Fruit fly (Drosophila melanogaster) whole organism, wandering third instar larva: ENCODE results near the gene CG32036.
A peak's percentile ranks its signal among the peaks of the same experiment; 100 is the strongest.

Experiments used
- Abd-B ChIP-seq: fragments of >200 bp; optimal IDR thresholded peaks from 2 replicates; lab custom pipeline; 2017; ENCODE audit warnings: missing biosample characterization, missing genetic modification characterization
- CG9705 ChIP-seq: fragments of 200-800 bp; sonication (Bioruptor generic); optimal IDR thresholded peaks from 2 replicates; lab custom pipeline; 2018; ENCODE audit warnings: missing biosample characterization, mild to moderate bottlenecking, missing genetic modification characterization
- CrebA ChIP-seq: fragments of 200-800 bp; sonication (Bioruptor generic); optimal IDR thresholded peaks from 2 replicates; lab custom pipeline; 2016; ENCODE audit warnings: missing biosample characterization, mild to moderate bottlenecking, missing genetic modification characterization, borderline replicate concordance
- Dfd ChIP-seq: fragments of >200 bp; optimal IDR thresholded peaks from 2 replicates; lab custom pipeline; 2017; ENCODE audit warnings: missing biosample characterization, missing genetic modification characterization
- GATAd ChIP-seq: sonication (Bioruptor generic); optimal IDR thresholded peaks from 2 replicates; lab custom pipeline; 2016; ENCODE audit warnings: missing biosample characterization, missing genetic modification characterization
- HLH106 ChIP-seq: fragments of 200-800 bp; optimal IDR thresholded peaks from 3 replicates; lab custom pipeline; 2019; ENCODE audit warnings: missing biosample characterization, mild to moderate bottlenecking, missing genetic modification characterization, moderate library complexity
- Hnf4 ChIP-seq: fragments of 200-800 bp; sonication (Bioruptor generic); optimal IDR thresholded peaks from 2 replicates; lab custom pipeline; 2016; ENCODE audit warnings: missing biosample characterization, mild to moderate bottlenecking, missing genetic modification characterization
- Hr83 ChIP-seq: fragments of 200-300 bp; sonication (Bioruptor generic); optimal IDR thresholded peaks from 2 replicates; lab custom pipeline; 2016; ENCODE audit warnings: missing biosample characterization, mild to moderate bottlenecking, missing genetic modification characterization, moderate library complexity; ENCODE audit not compliant: poor library complexity, severe bottlenecking
- Jra ChIP-seq: sonication (Bioruptor generic); optimal IDR thresholded peaks from 2 replicates; lab custom pipeline; 2016; ENCODE audit warnings: missing biosample characterization, missing genetic modification characterization
- Mio ChIP-seq: sonication (Bioruptor generic); optimal IDR thresholded peaks from 2 replicates; lab custom pipeline; 2016; ENCODE audit warnings: missing biosample characterization, missing genetic modification characterization
- OdsH ChIP-seq: fragments of 200-800 bp; sonication (Bioruptor generic); optimal IDR thresholded peaks from 2 replicates; lab custom pipeline; 2016; ENCODE audit warnings: missing biosample characterization, mild to moderate bottlenecking, missing genetic modification characterization
- Rel ChIP-seq, 2 experiments: fragments of 200-800 bp; sonication (Bioruptor generic) in 1 of 2; optimal IDR thresholded peaks; 2 replicates in 1 of 2; 3 replicates in 1 of 2; lab custom pipeline; 2016 to 2019; ENCODE audit warnings: mild to moderate bottlenecking in 2 of 2, missing biosample characterization in 2 of 2, missing genetic modification characterization in 2 of 2, moderate library complexity in 1 of 2
- Sp1 ChIP-seq: fragments of 200-800 bp; sonication (Bioruptor generic); optimal IDR thresholded peaks from 3 replicates; lab custom pipeline; 2019; ENCODE audit warnings: missing biosample characterization, mild to moderate bottlenecking, missing genetic modification characterization, moderate library complexity
- brk ChIP-seq: fragments of 200-800 bp; sonication (Bioruptor generic); optimal IDR thresholded peaks from 2 replicates; lab custom pipeline; 2016; ENCODE audit warnings: missing biosample characterization, mild to moderate bottlenecking, missing genetic modification characterization
- dmrt93B ChIP-seq: fragments of 200-800 bp; sonication (Bioruptor generic); optimal IDR thresholded peaks from 2 replicates; lab custom pipeline; 2018; ENCODE audit warnings: missing biosample characterization, mild to moderate bottlenecking, missing genetic modification characterization
- dsf ChIP-seq: sonication (Bioruptor generic); optimal IDR thresholded peaks from 2 replicates; lab custom pipeline; 2016; ENCODE audit warnings: missing biosample characterization, missing genetic modification characterization, borderline replicate concordance
- ey ChIP-seq: fragments of 200-800 bp; sonication (Bioruptor generic); optimal IDR thresholded peaks from 2 replicates; lab custom pipeline; 2016; ENCODE audit warnings: missing biosample characterization, missing genetic modification characterization
- foxo ChIP-seq, 2 experiments: fragments of 200-800 bp; sonication (Bioruptor generic); optimal IDR thresholded peaks; 2 replicates in 1 of 2; 3 replicates in 1 of 2; lab custom pipeline; 2016 to 2017; ENCODE audit warnings: missing biosample characterization in 2 of 2, missing genetic modification characterization in 2 of 2
- fru ChIP-seq: fragments of 200-800 bp; sonication (Bioruptor generic); optimal IDR thresholded peaks from 3 replicates; lab custom pipeline; 2016; ENCODE audit warnings: missing biosample characterization, mild to moderate bottlenecking, missing genetic modification characterization
- h ChIP-seq: fragments of 200-800 bp; sonication (Bioruptor generic); optimal IDR thresholded peaks from 3 replicates; lab custom pipeline; 2016; ENCODE audit warnings: missing biosample characterization, mild to moderate bottlenecking, missing genetic modification characterization
- jim ChIP-seq: fragments of 175-275, 200-325 bp; sonication (Bioruptor generic); optimal IDR thresholded peaks from 2 replicates; lab custom pipeline; 2016; ENCODE audit warnings: missing biosample characterization, mild to moderate bottlenecking, missing genetic modification characterization
- psq ChIP-seq: fragments of 200-800 bp; sonication (Bioruptor generic); optimal IDR thresholded peaks from 3 replicates; lab custom pipeline; 2017; ENCODE audit warnings: missing biosample characterization, mild to moderate bottlenecking, missing genetic modification characterization, moderate library complexity
- rgr ChIP-seq: fragments of 200-800 bp; sonication (Bioruptor generic); optimal IDR thresholded peaks from 3 replicates; lab custom pipeline; 2016; ENCODE audit warnings: missing biosample characterization, mild to moderate bottlenecking, missing genetic modification characterization
- sage ChIP-seq: fragments of 200-800 bp; sonication (Bioruptor generic); optimal IDR thresholded peaks from 2 replicates; lab custom pipeline; 2016; ENCODE audit warnings: missing biosample characterization, mild to moderate bottlenecking, missing genetic modification characterization
- usp ChIP-seq: fragments of >200 bp; optimal IDR thresholded peaks from 2 replicates; lab custom pipeline; 2017; ENCODE audit warnings: missing biosample characterization, missing genetic modification characterization
- woc ChIP-seq: sonication (Bioruptor generic); optimal IDR thresholded peaks from 2 replicates; lab custom pipeline; 2016; ENCODE audit warnings: missing biosample characterization, mild to moderate bottlenecking, missing genetic modification characterization

CG32036 gene

DNA sequence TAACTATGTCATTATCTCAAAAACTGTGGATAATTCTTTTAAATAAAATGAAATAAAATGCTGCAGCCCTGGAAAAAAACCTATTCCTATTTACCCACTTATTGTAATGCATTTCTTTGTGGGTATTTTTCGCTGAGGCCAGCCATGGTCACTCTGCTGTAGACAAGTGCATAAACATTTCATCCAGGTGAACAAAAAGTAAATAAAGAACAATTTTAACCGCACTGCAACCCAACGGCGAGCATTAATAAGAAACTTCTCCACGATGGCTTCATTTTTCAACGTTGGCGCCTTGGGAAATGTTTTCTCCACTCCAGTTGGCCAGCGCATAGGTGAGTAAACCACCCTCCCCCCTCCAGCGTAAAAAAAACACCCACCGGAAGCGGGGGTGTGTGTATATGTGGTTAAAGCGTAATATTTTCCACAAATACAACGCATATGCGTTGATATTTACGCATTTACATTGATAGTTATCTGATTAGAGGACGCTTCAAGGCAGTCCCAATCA lies 42.2 kb downstream of the CG32036 start, which contains the start of gene CG3529:
Gene CG3529, plus strand, starts transcription at position 134 of the 508 bp plus-strand sequence.
- no peak for TF ChIP-seq psq
- peak; percentile 41 for TF ChIP-seq brk
- no peak for TF ChIP-seq dmrt93B (GFP tag; lab: Kevin White, UChicago)
- TF ChIP-seq CrebA (GFP tag; lab: Kevin White, UChicago): no peak
- TF ChIP-seq foxo (GFP tag; optimal IDR thresholded peaks at IDR 0.05; lab: Kevin White, UChicago): peak in 1 of 2 experiments; percentile 38
- peak; percentile 36 for TF ChIP-seq rgr (GFP tag; lab: Kevin White, UChicago)
- TF ChIP-seq jim (GFP tag; lab: Kevin White, UChicago): peak; percentile 63
- peak; percentile 32 for TF ChIP-seq fru
- TF ChIP-seq HLH106 (tag; lab: Kevin White, UChicago): peak; percentile 56
- peak; percentile 28 for TF ChIP-seq sage (GFP tag; lab: Kevin White, UChicago)
- TF ChIP-seq Sp1: peak; percentile 53
- TF ChIP-seq Hnf4 (GFP tag; lab: Kevin White, UChicago): peak; percentile 26
- TF ChIP-seq Dfd (GFP tag; lab: Kevin White, UChicago): no peak
- TF ChIP-seq CG9705 (GFP tag; lab: Kevin White, UChicago): peak; percentile 12
- peak; percentile 9 for TF ChIP-seq ey (GFP tag; lab: Kevin White, UChicago)
- no peak for TF ChIP-seq Rel (GFP tag; optimal IDR thresholded peaks at IDR 0.05; lab: Kevin White, UChicago)
- TF ChIP-seq Rel (tag; optimal IDR thresholded peaks at IDR 0.05; lab: Kevin White, UChicago): peak; percentile 61
- TF ChIP-seq Abd-B (GFP tag; lab: Kevin White, UChicago): no peak

DNA sequence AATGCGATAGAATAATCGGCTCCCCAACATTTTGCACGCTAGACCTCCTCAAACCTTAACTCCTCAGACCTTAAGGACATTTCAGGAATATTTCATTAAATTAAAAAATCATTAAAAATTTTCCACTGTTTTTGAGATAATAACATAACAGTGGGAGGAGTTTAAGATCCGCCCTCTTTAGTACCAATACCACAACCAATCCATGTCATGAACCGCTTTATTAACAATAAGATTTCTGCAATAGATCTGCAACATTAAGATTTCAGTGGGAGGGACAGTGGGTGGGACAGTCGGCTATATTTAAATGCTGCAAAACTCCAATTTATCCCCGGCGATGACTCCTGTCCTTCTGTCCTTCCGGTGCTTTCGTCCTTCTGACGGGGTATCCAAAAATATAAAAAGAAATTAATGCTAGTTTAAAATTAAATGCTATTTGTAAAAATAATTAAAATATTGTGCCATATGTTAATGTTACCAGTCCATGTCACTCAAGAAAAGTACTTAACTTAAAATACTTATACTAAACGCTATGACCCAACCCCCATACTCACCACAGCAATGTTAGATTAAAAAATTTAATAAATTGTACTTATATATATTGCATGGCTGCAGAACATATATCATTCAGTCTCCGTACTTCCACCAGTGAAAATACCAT lies 46.3 kb downstream of the CG32036 start, which contains the start of gene Srg3:
Gene Srg3, plus strand, starts transcription at position 608 of the 658 bp plus-strand sequence.
- TF ChIP-seq rgr (GFP tag; lab: Kevin White, UChicago) (no peak), fru (no peak), psq (no peak)

DNA sequence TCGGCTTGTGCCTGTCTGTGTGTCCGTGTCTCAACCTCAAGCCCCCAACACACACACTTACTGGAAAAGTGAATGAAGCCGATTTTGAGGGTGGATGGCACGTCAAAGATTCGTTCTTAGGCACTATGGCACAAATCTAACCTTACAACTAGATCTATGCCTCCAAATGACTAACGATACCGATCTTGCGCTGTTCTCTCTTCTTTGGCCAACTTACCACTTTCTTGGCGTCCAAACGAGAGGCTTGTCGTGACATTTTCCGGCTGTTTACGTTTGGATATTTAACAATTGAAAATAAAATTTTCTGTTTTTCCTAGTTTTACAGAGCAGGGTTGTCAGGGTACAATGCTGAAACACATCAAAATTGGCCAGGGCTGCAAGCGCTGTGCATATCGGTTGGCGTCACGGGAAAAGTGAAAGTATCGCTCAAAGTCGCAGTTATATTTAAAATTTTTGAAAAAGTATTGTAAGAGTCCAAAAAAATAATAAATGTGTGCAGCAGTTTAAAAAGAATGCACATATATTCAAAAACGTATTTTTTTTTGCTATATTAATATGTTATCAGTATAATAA lies 47.0 kb downstream of the CG32036 start, which contains the start of the genes Bet3 and Nf-YA:
Gene Bet3, minus strand, starts transcription at position 361 of the 573 bp plus-strand sequence.
Gene Nf-YA, minus strand, starts transcription at position 361 of the 573 bp plus-strand sequence.
- TF ChIP-seq Sp1: peak; percentile 36
- peak; percentile 41 for TF ChIP-seq woc (GFP tag; lab: Kevin White, UChicago)
- TF ChIP-seq rgr (GFP tag; lab: Kevin White, UChicago): peak; percentile 58
- TF ChIP-seq Jra (GFP tag; lab: Kevin White, UChicago): peak; percentile 64
- no peak for TF ChIP-seq Mio
- no peak for TF ChIP-seq OdsH (GFP tag; lab: Kevin White, UChicago)
- TF ChIP-seq Rel (GFP tag; optimal IDR thresholded peaks at IDR 0.05; lab: Kevin White, UChicago): no peak
- peak; percentile 52 for TF ChIP-seq Rel (tag; optimal IDR thresholded peaks at IDR 0.05; lab: Kevin White, UChicago)
- peak; percentile 80 for TF ChIP-seq Hr83 (GFP tag; lab: Kevin White, UChicago)
- peak in 1 of 2 experiments; percentile 56 for TF ChIP-seq foxo (GFP tag; optimal IDR thresholded peaks at IDR 0.05; lab: Kevin White, UChicago)
- TF ChIP-seq Hnf4 (GFP tag; lab: Kevin White, UChicago): peak; percentile 34
- TF ChIP-seq usp (GFP tag; lab: Kevin White, UChicago): no peak
- peak; percentile 39 for TF ChIP-seq HLH106 (tag; lab: Kevin White, UChicago)
- TF ChIP-seq dsf (GFP tag; lab: Kevin White, UChicago): peak; percentile 3
- peak; percentile 9 for TF ChIP-seq h

DNA sequence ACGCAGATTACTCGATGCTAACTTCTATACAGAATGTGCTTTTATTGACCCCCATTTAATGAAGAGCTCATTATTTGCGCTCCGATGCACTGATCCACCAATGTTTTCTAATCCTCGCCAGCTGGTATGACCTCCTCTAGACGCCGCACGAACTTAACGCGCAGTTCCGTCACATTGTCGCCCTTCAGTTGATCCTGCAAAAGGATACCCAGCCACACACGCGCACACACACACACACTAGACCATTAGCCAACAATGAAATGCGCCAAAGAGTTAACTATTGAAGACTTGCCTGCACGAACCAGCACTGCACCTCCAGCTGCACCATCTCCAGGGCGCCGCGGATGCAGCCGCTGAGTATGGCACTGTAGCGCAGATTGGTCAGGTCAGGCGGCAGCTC lies 50.2 kb downstream of the CG32036 start:
- no peak for TF ChIP-seq GATAd (GFP tag; lab: Kevin White, UChicago)
- TF ChIP-seq Dfd (GFP tag; lab: Kevin White, UChicago): peak; percentile 78
